Worm (Caenorhabditis elegans): ENCODE results near the gene T04C10.3.

T04C10.3 gene

DNA sequence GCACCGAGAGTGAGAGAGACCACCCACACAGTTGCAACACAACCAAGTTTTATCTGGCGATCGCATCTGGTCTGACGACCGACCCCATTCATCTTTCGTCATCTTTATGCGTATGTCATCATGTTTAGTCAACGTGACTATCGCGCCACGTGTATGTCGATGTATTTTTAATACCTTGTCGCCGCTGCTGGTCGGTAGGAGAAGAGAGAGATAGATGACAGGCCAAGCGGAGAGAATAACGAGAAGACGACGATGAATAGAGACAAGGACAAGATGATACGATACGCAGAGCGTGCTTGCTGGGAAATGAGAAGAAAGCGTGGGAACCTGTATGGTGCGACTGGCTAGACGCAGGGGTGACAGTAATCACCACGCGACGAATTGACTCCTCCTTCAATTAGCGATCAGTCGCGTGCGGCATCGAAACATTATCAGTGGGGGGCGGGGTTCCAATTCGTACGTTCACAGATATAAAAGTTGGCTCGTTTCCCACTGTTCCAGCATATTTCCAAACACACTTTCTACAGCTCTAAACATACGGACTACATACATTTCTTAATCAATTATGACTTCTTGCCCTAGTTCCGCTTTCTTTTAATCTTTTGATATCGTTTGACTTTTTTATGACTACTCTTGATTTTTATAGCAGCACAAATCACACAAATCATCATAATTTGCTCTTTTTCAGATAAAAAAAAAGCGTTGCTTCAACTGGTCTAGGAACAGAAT, 21.7 kb upstream of the T04C10.3 start, which contains the start of gene tatn-1 (continued):
- peak; percentile 30 for TF ChIP-seq rnt-1 (tag; optimal IDR thresholded peaks at IDR 0.05)
- peak; percentile 11 for TF ChIP-seq lin-39 (tag; optimal IDR thresholded peaks at IDR 0.05)
- TF ChIP-seq C16A3.4 (tag; optimal IDR thresholded peaks at IDR 0.05) = peak; percentile 48
- TF ChIP-seq tbx-2 (tag; optimal IDR thresholded peaks at IDR 0.05) = peak; percentile 88
- no peak for TF ChIP-seq ceh-90 (tag; optimal IDR thresholded peaks at IDR 0.05)
- TF ChIP-seq egl-27 (tag; optimal IDR thresholded peaks at IDR 0.05) = peak; percentile 29 to 66
- TF ChIP-seq lin-35 (GFP tag; optimal IDR thresholded peaks at IDR 0.05) = peak; percentile 37 to 80
- peak; percentile 95 for TF ChIP-seq nhr-71 (tag; optimal IDR thresholded peaks at IDR 0.05)
- TF ChIP-seq snpc-4 (tag; optimal IDR thresholded peaks at IDR 0.05) = no peak

DNA sequence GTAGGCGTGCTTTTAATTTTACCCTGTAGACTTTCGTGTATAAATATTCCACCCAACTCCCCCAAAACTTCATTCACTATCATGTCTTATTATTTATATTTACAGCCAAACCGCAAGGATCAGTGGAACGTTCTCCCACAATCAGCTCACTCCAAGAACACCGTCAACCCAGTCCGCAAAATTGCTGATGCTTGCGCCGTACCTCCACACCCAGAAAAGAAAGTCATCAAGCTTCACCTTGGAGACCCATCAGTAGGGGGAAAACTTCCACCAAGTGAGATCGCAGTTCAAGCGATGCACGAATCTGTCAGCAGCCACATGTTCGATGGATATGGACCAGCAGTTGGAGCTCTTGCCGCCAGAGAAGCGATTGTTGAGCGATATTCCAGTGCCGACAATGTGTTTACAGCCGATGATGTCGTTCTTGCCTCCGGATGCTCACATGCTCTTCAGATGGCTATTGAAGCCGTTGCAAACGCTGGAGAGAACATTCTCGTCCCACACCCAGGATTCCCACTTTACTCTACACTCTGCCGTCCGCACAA, 20.9 kb upstream of the T04C10.3 start:
- TF ChIP-seq egl-13 (tag; optimal IDR thresholded peaks at IDR 0.05) (no peak), efl-1 (optimal IDR thresholded peaks at IDR 0.05) (no peak), efl-1 (GFP tag; optimal IDR thresholded peaks at IDR 0.05 in 1 of 2) (peak in 1 of 2 experiments; percentile 30)

DNA sequence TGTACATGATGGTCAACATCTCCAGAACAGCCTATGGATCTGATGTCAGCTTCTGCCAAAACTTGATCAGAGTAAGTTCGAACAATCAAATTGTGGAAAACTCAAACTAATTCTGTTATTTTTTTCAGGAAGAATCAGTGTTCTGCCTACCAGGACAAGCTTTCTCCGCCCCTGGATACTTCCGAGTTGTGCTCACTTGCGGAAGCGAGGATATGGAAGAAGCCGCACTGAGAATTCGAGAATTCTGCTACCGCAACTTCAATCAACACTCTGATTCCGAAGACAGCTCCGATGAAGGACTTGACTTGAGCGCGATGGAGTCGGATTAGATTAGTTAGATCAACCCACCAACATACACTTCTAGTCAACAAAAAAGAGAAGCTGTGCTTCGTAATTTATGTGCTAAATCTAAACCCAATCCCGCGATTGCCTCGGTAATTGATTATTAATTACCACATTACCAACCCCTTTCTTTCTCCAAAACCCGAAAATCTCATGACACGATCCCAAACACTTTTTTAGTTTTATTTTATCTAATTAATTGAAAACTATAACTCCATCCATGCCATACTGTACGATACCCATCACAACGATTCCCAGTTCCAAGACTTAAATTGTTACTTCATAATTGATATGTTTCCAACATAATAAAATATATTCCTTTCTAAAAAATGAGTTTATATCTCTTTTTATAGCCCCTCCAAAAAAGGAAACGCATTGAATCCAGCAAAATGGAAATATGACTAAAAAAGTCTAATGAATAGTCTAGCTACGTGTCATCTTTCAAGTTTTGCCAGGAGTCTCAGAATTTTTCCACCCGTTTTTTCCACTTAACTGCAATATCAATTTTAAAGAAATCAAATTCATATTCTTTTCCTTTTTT, 19.6 kb upstream of the T04C10.3 start:
- TF ChIP-seq fkh-10 (GFP tag; optimal IDR thresholded peaks at IDR 0.05) = no peak
- peak; percentile 66 for TF ChIP-seq aly-2 (tag; optimal IDR thresholded peaks at IDR 0.05)
- TF ChIP-seq efl-1 (optimal IDR thresholded peaks at IDR 0.05) = no peak
- TF ChIP-seq efl-1 (GFP tag; optimal IDR thresholded peaks at IDR 0.05 in 1 of 2) = peak in 1 of 2 experiments; percentile 40
- TF ChIP-seq efl-3 (GFP tag; optimal IDR thresholded peaks at IDR 0.05) = no peak
- peak; percentile 30 for TF ChIP-seq nhr-85 (tag)
- TF ChIP-seq ztf-4 (tag; optimal IDR thresholded peaks at IDR 0.05) = no peak
- no peak for TF ChIP-seq isw-1 (GFP tag; IDR thresholded peaks at IDR 0.05)
- peak; percentile 8 for TF ChIP-seq nhr-11 (tag; optimal IDR thresholded peaks at IDR 0.05)
- TF ChIP-seq nhr-76 (tag; optimal IDR thresholded peaks at IDR 0.05) = no peak
- no peak for TF ChIP-seq nhr-90 (tag; optimal IDR thresholded peaks at IDR 0.05; ENCODE audit: poor library complexity)
- no peak for TF ChIP-seq pax-3 (tag; optimal IDR thresholded peaks at IDR 0.05)

DNA sequence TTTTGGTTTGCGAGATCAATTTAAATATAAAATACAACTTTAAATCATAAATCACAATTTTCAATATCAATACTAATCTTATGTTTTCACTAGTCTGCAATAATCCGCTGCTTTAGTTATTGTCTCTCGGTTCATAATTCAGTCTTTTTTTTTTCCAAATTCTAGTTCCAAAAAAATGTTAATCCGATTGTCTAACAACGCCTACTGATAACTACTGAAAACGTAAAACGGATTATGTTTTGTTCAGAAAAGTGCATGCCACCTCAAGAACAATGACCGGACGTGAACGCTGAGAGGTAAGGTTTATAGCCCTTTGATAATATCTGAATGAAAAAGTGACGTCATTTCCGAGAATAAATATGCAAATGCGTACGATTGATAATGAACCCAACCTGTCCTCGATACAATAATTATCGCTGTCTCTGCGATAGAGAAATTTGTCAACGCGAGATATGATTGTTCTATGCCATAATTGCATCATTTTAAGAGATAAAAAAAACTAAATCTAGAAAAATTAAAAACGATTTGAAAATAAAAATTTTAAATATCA, 18.9 kb upstream of the T04C10.3 start, which contains the start of gene sprr-2:
sprr-2 (plus strand) TSS at position 248 of the 550 bp plus-strand sequence.
- no peak for TF ChIP-seq unc-130 (tag; optimal IDR thresholded peaks at IDR 0.05)
- peak; percentile 60 for TF ChIP-seq pax-3 (tag; optimal IDR thresholded peaks at IDR 0.05)
- peak; percentile 62 for TF ChIP-seq elt-2 (tag; optimal IDR thresholded peaks at IDR 0.05)
- TF ChIP-seq dsc-1 (tag; optimal IDR thresholded peaks at IDR 0.05) = peak; percentile 68
- TF ChIP-seq nhr-76 (tag; optimal IDR thresholded peaks at IDR 0.05) = no peak
- TF ChIP-seq nhr-85 (tag) = peak; percentile 57
- TF ChIP-seq jun-1 (tag; optimal IDR thresholded peaks at IDR 0.05) = no peak
- TF ChIP-seq Y116A8C.19 (tag; optimal IDR thresholded peaks at IDR 0.05; ENCODE audit: borderline replicate concordance) = no peak
- no peak for TF ChIP-seq ces-1 (GFP tag; optimal IDR thresholded peaks at IDR 0.05)
- TF ChIP-seq unc-98 (GFP tag; IDR thresholded peaks at IDR 0.05) = no peak
- TF ChIP-seq C04F5.9 (tag; optimal IDR thresholded peaks at IDR 0.05) = no peak
- TF ChIP-seq nhr-71 (tag; optimal IDR thresholded peaks at IDR 0.05) = peak; percentile 16
- 0 out of 2 replicates have a peak, but pooled peaks have one; percentile 3 for TF ChIP-seq nhr-19 (GFP tag; conservative IDR thresholded peaks at IDR 0.05)
- TF ChIP-seq nhr-28 (tag; optimal IDR thresholded peaks at IDR 0.05) = no peak
- no peak for TF ChIP-seq tlp-1 (tag; optimal IDR thresholded peaks at IDR 0.05)
- no peak for TF ChIP-seq lsy-2 (tag; optimal IDR thresholded peaks at IDR 0.05)
- no peak for TF ChIP-seq lin-35 (GFP tag; optimal IDR thresholded peaks at IDR 0.05)
- no peak for TF ChIP-seq lin-15B (tag; optimal IDR thresholded peaks at IDR 0.05)
- no peak for TF ChIP-seq mdl-1 (tag; optimal IDR thresholded peaks at IDR 0.05)
- no peak for TF ChIP-seq fkh-4 (tag; optimal IDR thresholded peaks at IDR 0.05; ENCODE audit: borderline replicate concordance)
- no peak for TF ChIP-seq sox-4 (tag; optimal IDR thresholded peaks at IDR 0.05)
- no peak for TF ChIP-seq ztf-11 (tag; optimal IDR thresholded peaks at IDR 0.05)
- no peak for TF ChIP-seq swsn-7 (tag; optimal IDR thresholded peaks at IDR 0.05)
- no peak for TF ChIP-seq ceh-82 (tag; optimal IDR thresholded peaks at IDR 0.05)
